Fruit fly (Drosophila melanogaster) whole organism, embryonic: Measurements from ENCODE around the gene CG31637.

ENCODE experiments used
- Atf6 ChIP-seq: fragments of 200-800 bp; sonication (Bioruptor generic); IDR thresholded peaks from 2 replicates; pipeline ENCODE4 v1.3.6; 2022; ENCODE audit warnings: missing biosample characterization, missing genetic modification characterization
- B-H1 ChIP-seq: fragments of 200-800 bp; sonication (Bioruptor generic); IDR thresholded peaks from 3 replicates; pipeline ENCODE4 v1.3.6; 2022; ENCODE audit warnings: missing biosample characterization, missing genetic modification characterization
- CG10274 ChIP-seq: fragments of 200-800 bp; sonication (Bioruptor generic); optimal IDR thresholded peaks from 3 replicates; lab custom pipeline; 2017; ENCODE audit warnings: missing biosample characterization, mild to moderate bottlenecking, missing genetic modification characterization
- CG10654 ChIP-seq: fragments of 200-800 bp; sonication (Bioruptor generic); optimal IDR thresholded peaks from 2 replicates; lab custom pipeline; 2016; ENCODE audit warnings: missing biosample characterization, missing genetic modification characterization
- CG11085 ChIP-seq: fragments of 200-800 bp; sonication (Bioruptor generic); IDR thresholded peaks from 2 replicates; pipeline ENCODE4 v1.3.6; 2022; ENCODE audit warnings: missing biosample characterization, missing genetic modification characterization
- CG13424 ChIP-seq: fragments of 200-800 bp; sonication (Bioruptor generic); optimal IDR thresholded peaks from 2 replicates; lab custom pipeline; 2019; ENCODE audit warnings: missing biosample characterization, mild to moderate bottlenecking, missing genetic modification characterization, moderate library complexity
- CG13894 ChIP-seq: fragments of 200-800 bp; sonication (Bioruptor generic); optimal IDR thresholded peaks from 3 replicates; lab custom pipeline; 2018; ENCODE audit warnings: missing biosample characterization, mild to moderate bottlenecking, missing genetic modification characterization, moderate library complexity
- CG1603 ChIP-seq: fragments of 200-800 bp; sonication (Bioruptor generic); optimal IDR thresholded peaks from 2 replicates; lab custom pipeline; 2019; ENCODE audit warnings: missing biosample characterization, mild to moderate bottlenecking, missing genetic modification characterization, moderate library complexity
- CG16815 ChIP-seq: fragments of 200-800 bp; sonication (Bioruptor generic); optimal IDR thresholded peaks from 3 replicates; lab custom pipeline; 2017; ENCODE audit warnings: missing biosample characterization, mild to moderate bottlenecking, missing genetic modification characterization
- CG17802 ChIP-seq: fragments of 200-800 bp; sonication (Bioruptor generic); optimal IDR thresholded peaks from 2 replicates; lab custom pipeline; 2018; ENCODE audit warnings: missing biosample characterization, mild to moderate bottlenecking, missing genetic modification characterization, moderate library complexity
- CG17829 ChIP-seq: fragments of 200-800 bp; optimal IDR thresholded peaks from 2 replicates; lab custom pipeline; 2019; ENCODE audit warnings: missing biosample characterization, mild to moderate bottlenecking, missing genetic modification characterization, moderate library complexity
- CG30431 ChIP-seq: fragments of 200-800 bp; sonication (Bioruptor generic); optimal IDR thresholded peaks from 2 replicates; lab custom pipeline; 2017; ENCODE audit warnings: missing biosample characterization, missing genetic modification characterization
- CG31441 ChIP-seq: fragments of 200-800 bp; sonication (Bioruptor generic); IDR thresholded peaks from 2 replicates; pipeline ENCODE4 v1.3.6; 2022; ENCODE audit warnings: missing biosample characterization, missing genetic modification characterization
- CG33213 ChIP-seq: fragments of 200-800 bp; sonication (Bioruptor generic); optimal IDR thresholded peaks from 3 replicates; lab custom pipeline; 2016; ENCODE audit warnings: missing biosample characterization, missing genetic modification characterization
- CG34224 ChIP-seq: fragments of 200-800 bp; sonication (Bioruptor generic); IDR thresholded peaks from 3 replicates; pipeline ENCODE4 v1.3.6; 2022; ENCODE audit warnings: missing biosample characterization, missing genetic modification characterization; ENCODE audit not compliant: partially characterized antibody
- CG42726 ChIP-seq: fragments of 200-800 bp; sonication (Bioruptor generic); IDR thresholded peaks from 2 replicates; pipeline ENCODE4 v1.3.6; 2022; ENCODE audit warnings: missing biosample characterization, missing genetic modification characterization; ENCODE audit not compliant: partially characterized antibody
- CG4617 ChIP-seq: fragments of 200-800 bp; sonication (Bioruptor generic); optimal IDR thresholded peaks from 3 replicates; lab custom pipeline; 2016; ENCODE audit warnings: missing biosample characterization, missing genetic modification characterization, borderline replicate concordance
- CG6272 ChIP-seq: fragments of 200-800 bp; sonication (Bioruptor generic); IDR thresholded peaks from 2 replicates; pipeline ENCODE4 v1.3.6; 2022; ENCODE audit warnings: missing biosample characterization, missing genetic modification characterization
- CG6854 ChIP-seq: fragments of 200-800 bp; sonication (Bioruptor generic); optimal IDR thresholded peaks from 3 replicates; lab custom pipeline; 2017; ENCODE audit warnings: missing biosample characterization, mild to moderate bottlenecking, missing genetic modification characterization
- CG7745 ChIP-seq: fragments of 200-800 bp; sonication (Bioruptor generic); optimal IDR thresholded peaks from 2 replicates; lab custom pipeline; 2018; ENCODE audit warnings: missing biosample characterization, mild to moderate bottlenecking, missing genetic modification characterization, moderate library complexity
- CG8281 ChIP-seq: fragments of 200-800 bp; sonication (Bioruptor generic); optimal IDR thresholded peaks from 2 replicates; lab custom pipeline; 2018; ENCODE audit warnings: missing biosample characterization, mild to moderate bottlenecking, missing genetic modification characterization, moderate library complexity
- CHES-1-like ChIP-seq: fragments of 200-800 bp; sonication (Bioruptor generic); optimal IDR thresholded peaks from 2 replicates; lab custom pipeline; 2016; ENCODE audit warnings: missing biosample characterization, missing genetic modification characterization
- Dfd ChIP-seq, 2 experiments: fragments of >200 bp; optimal IDR thresholded peaks; 2 replicates each; lab custom pipeline; 2017; ENCODE audit warnings: missing biosample characterization in 2 of 2, missing genetic modification characterization in 2 of 2
- E2f2 ChIP-seq: fragments of 200-800 bp; sonication (Bioruptor generic); IDR thresholded peaks from 2 replicates; pipeline ENCODE4 v1.3.6; 2022; ENCODE audit warnings: missing biosample characterization, missing genetic modification characterization
- Hr39 ChIP-seq: fragments of >200 bp; optimal IDR thresholded peaks from 2 replicates; lab custom pipeline; 2017
- MBD-R2 ChIP-seq: fragments of 200-800 bp; sonication (Bioruptor generic); IDR thresholded peaks from 2 replicates; pipeline ENCODE4 v1.3.6; 2022; ENCODE audit warnings: missing biosample characterization, missing genetic modification characterization
- Max ChIP-seq: fragments of 200-800 bp; sonication (Bioruptor generic); optimal IDR thresholded peaks from 2 replicates; lab custom pipeline; 2016; ENCODE audit warnings: missing biosample characterization, mild to moderate bottlenecking, missing genetic modification characterization
- NC2α ChIP-seq: fragments of 200-800 bp; sonication (Bioruptor generic); optimal IDR thresholded peaks from 2 replicates; lab custom pipeline; 2016; ENCODE audit warnings: missing biosample characterization, missing genetic modification characterization
- Nf-YB ChIP-seq: fragments of 200-800 bp; sonication (Bioruptor generic); optimal IDR thresholded peaks from 3 replicates; lab custom pipeline; 2019; ENCODE audit warnings: missing biosample characterization, mild to moderate bottlenecking, missing genetic modification characterization, moderate library complexity
- Nf-YC ChIP-seq: fragments of 200-800 bp; optimal IDR thresholded peaks from 3 replicates; lab custom pipeline; 2019; ENCODE audit warnings: missing biosample characterization, mild to moderate bottlenecking, missing genetic modification characterization, moderate library complexity
- Rfx ChIP-seq: fragments of 200-800 bp; sonication (Bioruptor generic); IDR thresholded peaks from 2 replicates; pipeline ENCODE4 v1.3.6; 2022; ENCODE audit warnings: missing biosample characterization, missing genetic modification characterization
- Stat92E ChIP-seq, 3 experiments: fragments of >200 bp in 2 of 3; fragments of 200-800 bp in 1 of 3; sonication (Bioruptor generic) in 1 of 3; optimal IDR thresholded peaks; 2 replicates each; lab custom pipeline; 2017 to 2019; ENCODE audit warnings: missing biosample characterization in 3 of 3, missing genetic modification characterization in 3 of 3, mild to moderate bottlenecking in 1 of 3, moderate library complexity in 1 of 3
- Trl ChIP-seq, 3 experiments: fragments of >200 bp in 2 of 3; fragments of 200-800 bp in 1 of 3; sonication (Bioruptor generic) in 1 of 3; optimal IDR thresholded peaks; 2 replicates in 1 of 3; 3 replicates in 2 of 3; lab custom pipeline; 2016 to 2017; ENCODE audit warnings: missing biosample characterization in 1 of 3, missing genetic modification characterization in 1 of 3
- ap ChIP-seq: fragments of 200-800 bp; sonication (Bioruptor generic); IDR thresholded peaks from 2 replicates; pipeline ENCODE4 v1.3.6; 2022; ENCODE audit warnings: missing biosample characterization, missing genetic modification characterization
- bsh ChIP-seq, 2 experiments: fragments of 200-800 bp; sonication (Bioruptor generic); optimal IDR thresholded peaks; 2 replicates each; lab custom pipeline; 2017 to 2018; ENCODE audit warnings: mild to moderate bottlenecking in 2 of 2, missing biosample characterization in 2 of 2, missing genetic modification characterization in 2 of 2, moderate library complexity in 1 of 2
- btn ChIP-seq: fragments of 200-800 bp; sonication (Bioruptor generic); optimal IDR thresholded peaks from 2 replicates; lab custom pipeline; 2016; ENCODE audit warnings: missing biosample characterization, missing genetic modification characterization
- chm ChIP-seq: fragments of 200-800 bp; sonication (Bioruptor generic); IDR thresholded peaks from 2 replicates; pipeline ENCODE4 v1.3.6; 2022; ENCODE audit warnings: missing biosample characterization, missing genetic modification characterization
- cwo ChIP-seq: fragments of 200-800 bp; sonication (Bioruptor generic); optimal IDR thresholded peaks from 3 replicates; lab custom pipeline; 2017; ENCODE audit warnings: missing biosample characterization, missing genetic modification characterization, mild to moderate bottlenecking, moderate library complexity, missing genetic modification reagents
- dmrt99B ChIP-seq: fragments of 200-800 bp; sonication (Bioruptor generic); optimal IDR thresholded peaks from 2 replicates; lab custom pipeline; 2018; ENCODE audit warnings: missing biosample characterization, mild to moderate bottlenecking, missing genetic modification characterization, moderate library complexity
- dysf ChIP-seq: fragments of 200-800 bp; sonication (Bioruptor generic); IDR thresholded peaks from 3 replicates; pipeline ENCODE4 v1.3.6; 2022; ENCODE audit warnings: missing biosample characterization, missing genetic modification characterization
- fd64A ChIP-seq: fragments of 200-800 bp; sonication (Bioruptor generic); optimal IDR thresholded peaks from 3 replicates; lab custom pipeline; 2018; ENCODE audit warnings: missing biosample characterization, mild to moderate bottlenecking, missing genetic modification characterization
- gem ChIP-seq: fragments of 200-800 bp; sonication (Bioruptor generic); optimal IDR thresholded peaks from 2 replicates; lab custom pipeline; 2019; ENCODE audit warnings: missing biosample characterization, mild to moderate bottlenecking, missing genetic modification characterization, moderate library complexity
- gt ChIP-seq: fragments of 200-800 bp; sonication (Bioruptor generic); IDR thresholded peaks from 2 replicates; pipeline ENCODE4 v1.3.6; 2022; ENCODE audit warnings: missing biosample characterization, missing genetic modification characterization
- jing ChIP-seq: fragments of 200-800 bp; sonication (Bioruptor generic); optimal IDR thresholded peaks from 2 replicates; lab custom pipeline; 2018; ENCODE audit warnings: missing biosample characterization, mild to moderate bottlenecking, missing genetic modification characterization
- nau ChIP-seq: fragments of 200-800 bp; sonication (Bioruptor generic); optimal IDR thresholded peaks from 3 replicates; lab custom pipeline; 2017; ENCODE audit warnings: missing biosample characterization, mild to moderate bottlenecking, missing genetic modification characterization, missing genetic modification reagents
- otp ChIP-seq: fragments of 200-800 bp; sonication (Bioruptor generic); IDR thresholded peaks from 3 replicates; pipeline ENCODE4, ENCODE4 v1.3.6; 2022; ENCODE audit warnings: missing biosample characterization, missing genetic modification characterization
- salm ChIP-seq: fragments of 200-800 bp; sonication (Bioruptor generic); optimal IDR thresholded peaks from 2 replicates; lab custom pipeline; 2018; ENCODE audit warnings: missing biosample characterization, mild to moderate bottlenecking, missing genetic modification characterization
- ssp ChIP-seq: fragments of 200-800 bp; sonication (Bioruptor generic); IDR thresholded peaks from 2 replicates; pipeline ENCODE4 v1.3.6; 2022; ENCODE audit warnings: missing biosample characterization, missing genetic modification characterization
- sug ChIP-seq: fragments of 200-800 bp; optimal IDR thresholded peaks from 2 replicates; lab custom pipeline; 2019; ENCODE audit warnings: missing biosample characterization, mild to moderate bottlenecking, missing genetic modification characterization, moderate library complexity
- wek ChIP-seq: fragments of 200-800 bp; sonication (Bioruptor generic); optimal IDR thresholded peaks from 3 replicates; lab custom pipeline; 2018; ENCODE audit warnings: missing biosample characterization, mild to moderate bottlenecking, missing genetic modification characterization, moderate library complexity

CG31637 gene

DNA sequence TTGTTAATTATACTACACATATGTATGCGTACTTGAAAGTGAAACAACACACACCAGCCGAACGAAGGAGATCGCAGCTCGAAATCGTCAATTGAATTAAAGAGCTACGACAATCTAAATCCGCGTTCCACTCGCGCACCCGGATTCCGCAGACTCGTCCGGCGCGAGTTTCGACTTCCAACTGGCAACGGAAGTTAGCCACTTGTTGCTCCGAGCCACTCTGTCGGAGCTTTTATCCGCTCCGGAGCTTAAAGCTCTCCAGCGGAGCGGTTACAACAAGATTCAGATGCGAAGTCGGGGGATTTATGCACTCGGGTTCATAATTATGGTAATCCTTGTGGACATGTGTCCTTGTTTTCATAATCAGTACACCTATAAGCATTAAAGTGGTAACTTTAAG, 33.0 kb upstream of the CG31637 start, which contains the start of gene Rchy1 (continued):
- TF ChIP-seq fd64A = peak; percentile 9
- TF ChIP-seq CG31441 (GFP tag; lab: Robert Waterston, UW) = no peak
- no peak for TF ChIP-seq gt (GFP tag; lab: Robert Waterston, UW)
- peak; percentile 58 for TF ChIP-seq E2f2
- peak; percentile 1 for TF ChIP-seq CG1603 (tag; lab: Kevin White, UChicago)
- no peak for TF ChIP-seq cwo (GFP tag; lab: Kevin White, UChicago)
- no peak; the same call in 2 of the 3 replicates for TF ChIP-seq B-H1 (GFP tag; lab: Robert Waterston, UW)
- TF ChIP-seq wek (GFP tag; lab: Kevin White, UChicago) = peak; percentile 49
- TF ChIP-seq CG10274 = no peak
- TF ChIP-seq CG13424 (tag; lab: Kevin White, UChicago) = peak; percentile 6
- TF ChIP-seq NC2α (GFP tag; lab: Kevin White, UChicago) = no peak
- no peak for TF ChIP-seq salm (tag; lab: Kevin White, UChicago)
- peak in 1 of 2 experiments; percentile 0 for TF ChIP-seq bsh (GFP tag; optimal IDR thresholded peaks at IDR 0.05; lab: Kevin White, UChicago)
- TF ChIP-seq btn = no peak
- TF ChIP-seq CG6272 (GFP tag; lab: Robert Waterston, UW) = no peak
- no peak for TF ChIP-seq CG30431 (GFP tag; lab: Kevin White, UChicago)
- TF ChIP-seq Dfd (GFP tag; optimal IDR thresholded peaks at IDR 0.05; lab: Kevin White, UChicago) = no peak
- TF ChIP-seq gem (tag; lab: Kevin White, UChicago) = peak; percentile 48
- TF ChIP-seq CG34224 (GFP tag; lab: Robert Waterston, UW) = no peak
- no peak for TF ChIP-seq CG10654 (GFP tag; lab: Kevin White, UChicago)
- peak; percentile 41 for TF ChIP-seq Atf6
- no peak for TF ChIP-seq CG7745 (tag; lab: Kevin White, UChicago)
- no peak for TF ChIP-seq dmrt99B (tag; lab: Kevin White, UChicago)
- peak; percentile 45; the same call in 1 of the 2 replicates for TF ChIP-seq Rfx (GFP tag; lab: Robert Waterston, UW)
- TF ChIP-seq Trl (optimal IDR thresholded peaks at IDR 0.05; lab: Kevin White, UChicago) = no peak
- peak; percentile 20 for TF ChIP-seq Trl (GFP tag; optimal IDR thresholded peaks at IDR 0.05; lab: Kevin White, UChicago)
- TF ChIP-seq ap (GFP tag; lab: Robert Waterston, UW) = no peak
- peak; percentile 34 for TF ChIP-seq sug
- peak; percentile 48; the same call in 1 of the 3 replicates for TF ChIP-seq otp (GFP tag; lab: Robert Waterston, UW)
- TF ChIP-seq Stat92E (GFP tag; optimal IDR thresholded peaks at IDR 0.05; lab: Kevin White, UChicago) = no peak
- TF ChIP-seq ssp = no peak
- no peak; the same call in 1 of the 2 replicates for TF ChIP-seq CG42726 (GFP tag; lab: Robert Waterston, UW)
- no peak for TF ChIP-seq CG16815 (GFP tag; lab: Kevin White, UChicago)
- TF ChIP-seq CG13894 (tag; lab: Kevin White, UChicago) = peak; percentile 72
- no peak for TF ChIP-seq CG8281 (tag; lab: Kevin White, UChicago)
- no peak for TF ChIP-seq CG4617 (GFP tag; lab: Kevin White, UChicago)
- TF ChIP-seq CG17829 (tag; lab: Kevin White, UChicago) = no peak
- TF ChIP-seq CG17802 = no peak
- TF ChIP-seq CG6854 (GFP tag; lab: Kevin White, UChicago) = peak; percentile 17
- TF ChIP-seq chm = peak; percentile 77; the same call in 1 of the 2 replicates
- no peak for TF ChIP-seq Hr39
- no peak for TF ChIP-seq CG11085
- no peak for TF ChIP-seq jing (GFP tag; lab: Kevin White, UChicago)
- no peak for TF ChIP-seq CHES-1-like (GFP tag; lab: Kevin White, UChicago)
- TF ChIP-seq MBD-R2 (GFP tag; lab: Robert Waterston, UW) = peak; percentile 11; the same call in 1 of the 2 replicates
- peak; percentile 35 for TF ChIP-seq Nf-YC
- TF ChIP-seq Nf-YB (GFP tag; lab: Kevin White, UChicago) = no peak
- TF ChIP-seq CG33213 = no peak
- TF ChIP-seq dysf (GFP tag; lab: Robert Waterston, UW) = no peak
- no peak for TF ChIP-seq Max
- peak; percentile 20 for TF ChIP-seq nau
